Worm (Caenorhabditis elegans) whole organism, L3 larva: ENCODE measurements around the gene Y39A1A.16.

Experiments used
- R02D3.7 ChIP-seq: fragments of 150-350 bp; optimal IDR thresholded peaks from 2 replicates; lab custom pipeline; 2014; ENCODE audit warnings: missing biosample characterization, missing genetic modification characterization
- nhr-12 ChIP-seq: fragments of 150-350 bp; optimal IDR thresholded peaks from 2 replicates; lab custom pipeline; 2014; ENCODE audit warnings: missing biosample characterization, missing genetic modification characterization
- nhr-25 ChIP-seq: sonication (generic microtip); optimal IDR thresholded peaks from 2 replicates; lab custom pipeline; 2017; ENCODE audit warnings: missing biosample characterization, missing genetic modification characterization

DNA sequence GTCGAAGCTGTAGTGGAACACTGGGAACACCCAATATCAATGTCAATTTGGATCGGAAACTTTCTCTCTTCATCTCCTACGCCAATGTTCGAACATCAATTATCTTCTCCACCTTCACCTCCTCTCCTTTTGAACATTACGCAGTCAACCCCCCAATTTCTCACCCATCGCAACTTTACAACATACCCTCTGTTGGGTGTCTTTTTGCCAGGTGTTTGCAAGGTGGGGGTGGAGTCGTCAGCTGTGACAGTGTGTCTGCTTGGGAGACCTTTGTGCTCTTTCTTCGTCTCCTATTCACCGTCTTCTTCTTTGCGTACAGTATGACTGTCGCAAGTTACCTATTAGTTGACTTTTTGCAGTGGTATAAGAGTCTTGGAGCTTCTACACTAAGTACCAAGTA, 12.4 kb upstream of the Y39A1A.16 start:
- TF ChIP-seq R02D3.7 (no peak), nhr-25 (no peak), nhr-12 (tag; lab: Kevin White, UChicago) (no peak)
